Fruit fly (Drosophila melanogaster) whole organism, wandering third instar larva: Measurements from ENCODE around the gene topi.

Experiments
- Abd-B ChIP-seq: fragments of >200 bp; optimal IDR thresholded peaks from 2 replicates; lab custom pipeline; 2017; ENCODE audit warnings: missing biosample characterization, missing genetic modification characterization
- CG32264 ChIP-seq: fragments of 200-800 bp; sonication (Bioruptor generic); optimal IDR thresholded peaks from 2 replicates; lab custom pipeline; 2016; ENCODE audit warnings: missing biosample characterization, missing genetic modification characterization
- CG9705 ChIP-seq: fragments of 200-800 bp; sonication (Bioruptor generic); optimal IDR thresholded peaks from 2 replicates; lab custom pipeline; 2018; ENCODE audit warnings: missing biosample characterization, mild to moderate bottlenecking, missing genetic modification characterization
- CrebA ChIP-seq: fragments of 200-800 bp; sonication (Bioruptor generic); optimal IDR thresholded peaks from 2 replicates; lab custom pipeline; 2016; ENCODE audit warnings: missing biosample characterization, mild to moderate bottlenecking, missing genetic modification characterization, borderline replicate concordance
- Dfd ChIP-seq: fragments of >200 bp; optimal IDR thresholded peaks from 2 replicates; lab custom pipeline; 2017; ENCODE audit warnings: missing biosample characterization, missing genetic modification characterization
- Dif ChIP-seq: fragments of 200-275, 200-300 bp; sonication (Bioruptor generic); optimal IDR thresholded peaks from 2 replicates; lab custom pipeline; 2018; ENCODE audit warnings: missing biosample characterization, missing genetic modification characterization; ENCODE audit not compliant: partially characterized antibody
- GATAd ChIP-seq: sonication (Bioruptor generic); optimal IDR thresholded peaks from 2 replicates; lab custom pipeline; 2016; ENCODE audit warnings: missing biosample characterization, missing genetic modification characterization
- HLH106 ChIP-seq: fragments of 200-800 bp; optimal IDR thresholded peaks from 3 replicates; lab custom pipeline; 2019; ENCODE audit warnings: missing biosample characterization, mild to moderate bottlenecking, missing genetic modification characterization, moderate library complexity
- Hr78 ChIP-seq: fragments of >200 bp; optimal IDR thresholded peaks from 2 replicates; lab custom pipeline; 2017; ENCODE audit warnings: missing biosample characterization, missing genetic modification characterization
- Hr83 ChIP-seq: fragments of 200-300 bp; sonication (Bioruptor generic); optimal IDR thresholded peaks from 2 replicates; lab custom pipeline; 2016; ENCODE audit warnings: missing biosample characterization, mild to moderate bottlenecking, missing genetic modification characterization, moderate library complexity; ENCODE audit not compliant: poor library complexity, severe bottlenecking
- Jra ChIP-seq: sonication (Bioruptor generic); optimal IDR thresholded peaks from 2 replicates; lab custom pipeline; 2016; ENCODE audit warnings: missing biosample characterization, missing genetic modification characterization
- Mio ChIP-seq: sonication (Bioruptor generic); optimal IDR thresholded peaks from 2 replicates; lab custom pipeline; 2016; ENCODE audit warnings: missing biosample characterization, missing genetic modification characterization
- Myc ChIP-seq: fragments of >200 bp; optimal IDR thresholded peaks from 2 replicates; lab custom pipeline; 2017
- N ChIP-seq: fragments of >200 bp; optimal IDR thresholded peaks from 2 replicates; lab custom pipeline; 2018; ENCODE audit warnings: missing biosample characterization, missing external identifiers, missing genetic modification characterization
- OdsH ChIP-seq: fragments of 200-800 bp; sonication (Bioruptor generic); optimal IDR thresholded peaks from 2 replicates; lab custom pipeline; 2016; ENCODE audit warnings: missing biosample characterization, mild to moderate bottlenecking, missing genetic modification characterization
- Rel ChIP-seq, 2 experiments: fragments of 200-800 bp; sonication (Bioruptor generic) in 1 of 2; optimal IDR thresholded peaks; 2 replicates in 1 of 2; 3 replicates in 1 of 2; lab custom pipeline; 2016 to 2019; ENCODE audit warnings: mild to moderate bottlenecking in 2 of 2, missing biosample characterization in 2 of 2, missing genetic modification characterization in 2 of 2, moderate library complexity in 1 of 2
- Sp1 ChIP-seq: fragments of 200-800 bp; sonication (Bioruptor generic); optimal IDR thresholded peaks from 3 replicates; lab custom pipeline; 2019; ENCODE audit warnings: missing biosample characterization, mild to moderate bottlenecking, missing genetic modification characterization, moderate library complexity
- Vsx2 ChIP-seq: fragments of 200-300, 225-300 bp; sonication (Bioruptor generic); optimal IDR thresholded peaks from 2 replicates; lab custom pipeline; 2018; ENCODE audit warnings: missing biosample characterization, missing genetic modification characterization; ENCODE audit not compliant: partially characterized antibody
- br ChIP-seq: fragments of 200-800 bp; sonication (Bioruptor generic); optimal IDR thresholded peaks from 2 replicates; lab custom pipeline; 2016; ENCODE audit warnings: missing biosample characterization, missing genetic modification characterization
- brk ChIP-seq: fragments of 200-800 bp; sonication (Bioruptor generic); optimal IDR thresholded peaks from 2 replicates; lab custom pipeline; 2016; ENCODE audit warnings: missing biosample characterization, mild to moderate bottlenecking, missing genetic modification characterization
- dsf ChIP-seq: sonication (Bioruptor generic); optimal IDR thresholded peaks from 2 replicates; lab custom pipeline; 2016; ENCODE audit warnings: missing biosample characterization, missing genetic modification characterization, borderline replicate concordance
- ey ChIP-seq: fragments of 200-800 bp; sonication (Bioruptor generic); optimal IDR thresholded peaks from 2 replicates; lab custom pipeline; 2016; ENCODE audit warnings: missing biosample characterization, missing genetic modification characterization
- foxo ChIP-seq, 2 experiments: fragments of 200-800 bp; sonication (Bioruptor generic); optimal IDR thresholded peaks; 2 replicates in 1 of 2; 3 replicates in 1 of 2; lab custom pipeline; 2016 to 2017; ENCODE audit warnings: missing biosample characterization in 2 of 2, missing genetic modification characterization in 2 of 2
- fru ChIP-seq: fragments of 200-800 bp; sonication (Bioruptor generic); optimal IDR thresholded peaks from 3 replicates; lab custom pipeline; 2016; ENCODE audit warnings: missing biosample characterization, mild to moderate bottlenecking, missing genetic modification characterization
- h ChIP-seq: fragments of 200-800 bp; sonication (Bioruptor generic); optimal IDR thresholded peaks from 3 replicates; lab custom pipeline; 2016; ENCODE audit warnings: missing biosample characterization, mild to moderate bottlenecking, missing genetic modification characterization
- lola ChIP-seq: fragments of >200 bp; optimal IDR thresholded peaks from 2 replicates; lab custom pipeline; 2017; ENCODE audit warnings: missing biosample characterization, missing genetic modification characterization
- psq ChIP-seq: fragments of 200-800 bp; sonication (Bioruptor generic); optimal IDR thresholded peaks from 3 replicates; lab custom pipeline; 2017; ENCODE audit warnings: missing biosample characterization, mild to moderate bottlenecking, missing genetic modification characterization, moderate library complexity
- rgr ChIP-seq: fragments of 200-800 bp; sonication (Bioruptor generic); optimal IDR thresholded peaks from 3 replicates; lab custom pipeline; 2016; ENCODE audit warnings: missing biosample characterization, mild to moderate bottlenecking, missing genetic modification characterization
- sage ChIP-seq: fragments of 200-800 bp; sonication (Bioruptor generic); optimal IDR thresholded peaks from 2 replicates; lab custom pipeline; 2016; ENCODE audit warnings: missing biosample characterization, mild to moderate bottlenecking, missing genetic modification characterization
- sv ChIP-seq: fragments of 200-800 bp; sonication (Bioruptor generic); optimal IDR thresholded peaks from 3 replicates; lab custom pipeline; 2016; ENCODE audit warnings: missing biosample characterization, missing genetic modification characterization
- tai ChIP-seq: sonication (Bioruptor generic); optimal IDR thresholded peaks from 2 replicates; lab custom pipeline; 2016; ENCODE audit warnings: missing biosample characterization, missing genetic modification characterization
- usp ChIP-seq: fragments of >200 bp; optimal IDR thresholded peaks from 2 replicates; lab custom pipeline; 2017; ENCODE audit warnings: missing biosample characterization, missing genetic modification characterization
- woc ChIP-seq: sonication (Bioruptor generic); optimal IDR thresholded peaks from 2 replicates; lab custom pipeline; 2016; ENCODE audit warnings: missing biosample characterization, mild to moderate bottlenecking, missing genetic modification characterization

topi gene

dm6 chr3R:9739793-9740192 lies 35.1 kb upstream of the topi start, which contains the start of gene side-VII:
Gene side-VII, minus strand, starts transcription at chr3R:9739979.
- TF ChIP-seq N, result no peak
- TF ChIP-seq GATAd (GFP tag; lab: Kevin White, UChicago), result no peak
- no peak for TF ChIP-seq tai (GFP tag; lab: Kevin White, UChicago)
- no peak for TF ChIP-seq Hr83
- no peak for TF ChIP-seq Dif
- TF ChIP-seq Abd-B (GFP tag; lab: Kevin White, UChicago), result no peak
- TF ChIP-seq HLH106, result no peak
- TF ChIP-seq ey (GFP tag; lab: Kevin White, UChicago), result no peak

- TF ChIP-seq h (GFP tag; lab: Kevin White, UChicago) (no peak), Hr78 (GFP tag; lab: Kevin White, UChicago) (no peak), rgr (GFP tag; lab: Kevin White, UChicago) (no peak), foxo (GFP tag; optimal IDR thresholded peaks at IDR 0.05; lab: Kevin White, UChicago) (no peak), Rel (GFP tag; optimal IDR thresholded peaks at IDR 0.05; lab: Kevin White, UChicago) (no peak), Rel (tag; optimal IDR thresholded peaks at IDR 0.05; lab: Kevin White, UChicago) (peak; percentile 68), Dfd (GFP tag; lab: Kevin White, UChicago) (no peak), br (GFP tag; lab: Kevin White, UChicago) (no peak), psq (no peak), dsf (GFP tag; lab: Kevin White, UChicago) (no peak), N (no peak), OdsH (GFP tag; lab: Kevin White, UChicago) (no peak), fru (no peak), CG32264 (GFP tag; lab: Kevin White, UChicago) (no peak), tai (GFP tag; lab: Kevin White, UChicago) (no peak), sage (peak; percentile 32), Abd-B (GFP tag; lab: Kevin White, UChicago) (no peak), HLH106 (no peak), woc (GFP tag; lab: Kevin White, UChicago) (peak; percentile 39), usp (GFP tag; lab: Kevin White, UChicago) (no peak), lola (GFP tag; lab: Kevin White, UChicago) (no peak), CrebA (GFP tag; lab: Kevin White, UChicago) (no peak), Vsx2 (GFP tag; lab: Kevin White, UChicago) (no peak), Hr83 (no peak), Sp1 (GFP tag; lab: Kevin White, UChicago) (no peak), Jra (GFP tag; lab: Kevin White, UChicago) (no peak), CG9705 (GFP tag; lab: Kevin White, UChicago) (no peak)
Observed at dm6 chr3R:9740713-9741112, 34.2 kb upstream of the topi start, which contains the start of gene Pnn. Gene Pnn, plus strand, starts transcription at chr3R:9740899.

- TF ChIP-seq Hr83, result no peak
- TF ChIP-seq HLH106, result no peak
- TF ChIP-seq Vsx2 (GFP tag; lab: Kevin White, UChicago), result no peak
- no peak for TF ChIP-seq sv
- no peak for TF ChIP-seq Mio (GFP tag; lab: Kevin White, UChicago)
- no peak for TF ChIP-seq Dfd (GFP tag; lab: Kevin White, UChicago)
- TF ChIP-seq foxo (GFP tag; optimal IDR thresholded peaks at IDR 0.05; lab: Kevin White, UChicago), result no peak
- no peak for TF ChIP-seq Rel (GFP tag; optimal IDR thresholded peaks at IDR 0.05; lab: Kevin White, UChicago)
- no peak for TF ChIP-seq Rel (tag; optimal IDR thresholded peaks at IDR 0.05; lab: Kevin White, UChicago)
- no peak for TF ChIP-seq Sp1 (GFP tag; lab: Kevin White, UChicago)
- no peak for TF ChIP-seq fru
Observed at dm6 chr3R:9743217-9743616, 31.7 kb upstream of the topi start, which contains the start of gene CG31415. Gene CG31415, plus strand, starts transcription at chr3R:9743517.

dm6 chr3R:9743995-9744394 lies 30.9 kb upstream of the topi start:
- TF ChIP-seq Dfd (GFP tag; lab: Kevin White, UChicago) (peak; percentile 98), Hr83 (no peak), dsf (GFP tag; lab: Kevin White, UChicago) (no peak), Abd-B (GFP tag; lab: Kevin White, UChicago) (no peak), sage (no peak)

- TF ChIP-seq tai (GFP tag; lab: Kevin White, UChicago), result no peak
- TF ChIP-seq GATAd (GFP tag; lab: Kevin White, UChicago), result no peak
- no peak for TF ChIP-seq woc (GFP tag; lab: Kevin White, UChicago)
- TF ChIP-seq Hr78 (GFP tag; lab: Kevin White, UChicago), result no peak
- no peak for TF ChIP-seq brk (GFP tag; lab: Kevin White, UChicago)
- no peak for TF ChIP-seq foxo (GFP tag; optimal IDR thresholded peaks at IDR 0.05; lab: Kevin White, UChicago)
- no peak for TF ChIP-seq fru
- TF ChIP-seq br (GFP tag; lab: Kevin White, UChicago), result no peak
- TF ChIP-seq psq, result no peak
- TF ChIP-seq Dif, result no peak
- no peak for TF ChIP-seq Jra (GFP tag; lab: Kevin White, UChicago)
- no peak for TF ChIP-seq Rel (GFP tag; optimal IDR thresholded peaks at IDR 0.05; lab: Kevin White, UChicago)
- TF ChIP-seq Rel (tag; optimal IDR thresholded peaks at IDR 0.05; lab: Kevin White, UChicago), result no peak
- TF ChIP-seq Myc (lab: Kevin White, UChicago), result no peak
- TF ChIP-seq HLH106, result no peak
- no peak for TF ChIP-seq usp (GFP tag; lab: Kevin White, UChicago)
- TF ChIP-seq, all 38 proteins: peak for 0
Observed at dm6 chr3R:9745442-9745841, 29.5 kb upstream of the topi start.
